Worm (Caenorhabditis elegans): ENCODE measurements around the gene C01G10.14.

Gene C01G10.14

DNA sequence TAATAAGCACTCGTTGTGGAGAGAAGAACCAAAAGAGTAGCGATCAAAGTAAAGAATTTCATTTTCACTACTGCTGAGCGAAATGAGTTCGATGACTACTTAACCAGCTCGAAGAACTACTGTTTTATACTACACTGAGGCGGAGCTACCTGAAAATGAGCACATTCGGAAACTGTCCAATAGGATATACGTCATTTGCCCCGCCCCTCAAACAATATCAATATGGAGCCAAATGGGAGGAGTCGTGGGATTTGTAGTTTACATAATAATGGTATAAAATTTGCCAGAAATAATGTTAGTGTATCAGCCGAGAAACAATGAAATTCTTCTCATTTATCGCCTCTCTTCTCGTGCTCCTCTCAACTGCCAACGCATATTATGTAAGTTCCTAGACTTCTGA lies 16.3 kb downstream of the C01G10.14 start, which contains the start of the genes C01G10.5 and C01G10.4:
Gene C01G10.5 (minus strand): TSS at position 101 of the 400 bp plus-strand sequence.
Gene C01G10.4 (plus strand): TSS at position 303 of the 400 bp plus-strand sequence.
- TF ChIP-seq nfya-1 (tag; optimal IDR thresholded peaks at IDR 0.05; ENCODE audit: borderline replicate concordance, insufficient read depth) = no peak
- no peak for TF ChIP-seq Y67H2A.10 (GFP tag; conservative IDR thresholded peaks at IDR 0.05)
- no peak for TF ChIP-seq atf-7 (tag; optimal IDR thresholded peaks at IDR 0.05)
- TF ChIP-seq lin-26 (GFP tag; IDR thresholded peaks at IDR 0.05) = no peak
- TF ChIP-seq tbx-9 (tag; optimal IDR thresholded peaks at IDR 0.05; ENCODE audit: borderline replicate concordance) = no peak
- TF ChIP-seq cebp-1 (GFP tag; IDR thresholded peaks at IDR 0.05) = no peak
- TF ChIP-seq cebp-1 (tag; optimal IDR thresholded peaks at IDR 0.05) = no peak
- no peak for TF ChIP-seq B0035.1 (tag; optimal IDR thresholded peaks at IDR 0.05)
- no peak for TF ChIP-seq ztf-28 (GFP tag; IDR thresholded peaks at IDR 0.05)

DNA sequence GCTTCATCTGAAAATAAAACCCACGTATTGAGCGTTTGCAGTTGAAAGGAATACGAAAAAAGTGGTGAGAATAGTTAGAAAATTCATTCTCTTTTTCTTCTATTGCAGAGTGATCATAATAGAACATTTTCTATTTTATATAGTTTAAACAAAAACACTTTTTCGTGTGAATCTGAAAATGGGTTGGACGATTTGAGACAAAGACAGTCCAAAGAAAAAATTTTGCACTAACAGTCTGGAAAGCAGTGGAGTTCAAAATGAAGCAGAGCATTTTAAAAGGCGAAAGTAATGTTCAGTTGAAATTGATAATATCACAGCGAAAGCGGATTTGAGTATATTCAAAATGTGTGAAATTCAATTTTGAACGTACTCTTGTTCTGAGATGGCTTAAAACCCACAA lies 17.1 kb downstream of the C01G10.14 start, which contains the start of gene C01G10.18:
Gene C01G10.18 (minus strand): TSS at position 101 of the 400 bp plus-strand sequence.
- TF ChIP-seq ceh-100 (GFP tag; IDR thresholded peaks at IDR 0.05) (no peak), rpc-1 (optimal IDR thresholded peaks at IDR 0.05) (no peak), rpc-1 (tag; optimal IDR thresholded peaks at IDR 0.05) (no peak), F39B2.1 (GFP tag; IDR thresholded peaks at IDR 0.05) (no peak), ekl-4 (GFP tag; IDR thresholded peaks at IDR 0.05) (no peak), pha-4 (tag; optimal IDR thresholded peaks at IDR 0.05) (no peak), lir-1 (GFP tag; conservative IDR thresholded peaks at IDR 0.05) (no peak), nfya-1 (tag; optimal IDR thresholded peaks at IDR 0.05; ENCODE audit: borderline replicate concordance, insufficient read depth) (no peak), sea-2 (GFP tag; IDR thresholded peaks at IDR 0.05) (no peak), Y79H2A.3 (GFP tag; conservative IDR thresholded peaks at IDR 0.05) (no peak), Y95B8A.8 (GFP tag; IDR thresholded peaks at IDR 0.05) (no peak)

DNA sequence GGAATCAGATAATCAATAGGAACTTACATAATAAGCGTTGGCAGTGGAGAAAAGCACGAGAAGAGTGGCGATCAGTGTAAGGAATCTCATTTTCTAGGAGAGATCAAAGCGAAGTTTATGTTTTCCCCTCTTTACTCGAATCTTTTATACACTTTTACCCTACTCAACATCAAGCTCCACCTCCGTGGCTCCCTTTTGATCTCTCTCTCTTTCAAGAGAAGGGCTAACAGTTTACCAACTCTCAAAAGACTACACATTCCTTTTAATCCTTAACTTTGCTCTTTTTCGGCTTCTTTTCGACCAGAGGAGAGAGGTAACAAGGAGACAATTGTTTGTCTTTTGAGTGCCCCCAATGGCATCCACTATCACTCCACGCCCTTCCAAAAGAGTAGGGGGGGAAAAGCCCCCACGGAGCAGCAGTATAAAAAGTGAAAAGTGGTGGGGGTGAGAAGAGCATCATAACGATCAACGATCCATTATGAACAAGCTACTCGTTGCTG lies 18.5 kb downstream of the C01G10.14 start, which contains the start of the genes C01G10.15 and C01G10.6:
Gene C01G10.15 (minus strand): TSS at position 101 of the 500 bp plus-strand sequence.
Gene C01G10.6 (plus strand): TSS at position 450 of the 500 bp plus-strand sequence.
- TF ChIP-seq ceh-40 (GFP tag; IDR thresholded peaks at IDR 0.05) (no peak), sptf-2 (GFP tag; optimal IDR thresholded peaks at IDR 0.05) (no peak)

DNA sequence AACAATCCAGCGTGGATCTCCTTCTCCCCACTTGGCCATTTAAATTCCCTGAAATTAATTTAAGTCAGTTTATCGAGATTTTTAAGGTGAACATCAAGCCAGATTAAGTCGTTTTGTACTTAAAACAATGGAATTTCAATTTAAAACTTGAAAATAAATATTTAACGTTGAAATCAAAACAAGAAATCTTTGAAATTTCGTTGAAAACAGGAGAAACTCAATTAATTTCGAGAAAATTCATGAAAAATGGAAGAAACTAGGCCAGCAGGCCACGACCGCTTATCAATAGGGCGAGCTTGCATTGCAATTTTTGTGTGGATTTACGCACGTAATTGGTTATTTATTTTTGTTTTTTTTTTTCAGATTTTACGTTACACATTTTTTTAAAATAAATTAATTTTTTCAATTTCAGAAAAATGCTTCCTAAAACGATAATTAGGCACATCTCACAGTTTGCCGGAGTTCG lies 20.4 kb downstream of the C01G10.14 start, which contains the start of the genes ahsa-1 and C01G10.7:
Gene ahsa-1 (minus strand): TSS at position 51 of the 466 bp plus-strand sequence.
Gene C01G10.7 (plus strand): TSS at position 413 of the 466 bp plus-strand sequence.
- peak; percentile 79 for TF ChIP-seq madf-6 (GFP tag; IDR thresholded peaks at IDR 0.05)
- TF ChIP-seq sptf-2 (GFP tag; optimal IDR thresholded peaks at IDR 0.05) = peak; percentile 41
- TF ChIP-seq akir-1 (GFP tag; optimal IDR thresholded peaks at IDR 0.05) = peak; percentile 31
- peak; percentile 74 to 82 for TF ChIP-seq rec-8 (tag; optimal IDR thresholded peaks at IDR 0.05)
- peak; percentile 57 for TF ChIP-seq mel-28 (tag; optimal IDR thresholded peaks at IDR 0.05; ENCODE audit: borderline replicate concordance)
- TF ChIP-seq athp-1 (tag; optimal IDR thresholded peaks at IDR 0.05) = peak; percentile 86
- peak; percentile 49 for TF ChIP-seq nhr-80 (tag; optimal IDR thresholded peaks at IDR 0.05)
- TF ChIP-seq fkh-3 (tag; optimal IDR thresholded peaks at IDR 0.05) = no peak
- TF ChIP-seq dpl-1 (GFP tag; optimal IDR thresholded peaks at IDR 0.05) = no peak
- peak; percentile 41 for TF ChIP-seq B0035.1 (tag; optimal IDR thresholded peaks at IDR 0.05)
- no peak for TF ChIP-seq hlh-12 (tag; optimal IDR thresholded peaks at IDR 0.05)
- peak; percentile 69 for TF ChIP-seq attf-3 (GFP tag; conservative IDR thresholded peaks at IDR 0.05)
- TF ChIP-seq zfh-2 (GFP tag; conservative IDR thresholded peaks at IDR 0.05) = no peak
- TF ChIP-seq cebp-1 (GFP tag; IDR thresholded peaks at IDR 0.05) = peak; percentile 72; the same call in 1 of the 2 replicates
- no peak for TF ChIP-seq cebp-1 (tag; optimal IDR thresholded peaks at IDR 0.05)
- peak; percentile 80 for TF ChIP-seq egl-44 (GFP tag; IDR thresholded peaks at IDR 0.05)
- no peak for TF ChIP-seq nhr-179 (tag; optimal IDR thresholded peaks at IDR 0.05)
- TF ChIP-seq lir-1 (GFP tag; conservative IDR thresholded peaks at IDR 0.05) = peak; percentile 82
- TF ChIP-seq F22D6.2 (tag; optimal IDR thresholded peaks at IDR 0.05) = peak; percentile 52
- peak; percentile 48; the same call in 1 of the 2 replicates for TF ChIP-seq C17E4.6 (GFP tag; IDR thresholded peaks at IDR 0.05)
- peak in 1 of 2 experiments; percentile 77 for TF ChIP-seq let-607 (tag; optimal IDR thresholded peaks at IDR 0.05)
- TF ChIP-seq ztf-26 (tag; optimal IDR thresholded peaks at IDR 0.05) = peak; percentile 46
- TF ChIP-seq gei-17 (GFP tag; optimal IDR thresholded peaks at IDR 0.05) = no peak
- no peak for TF ChIP-seq F10E7.11 (tag; optimal IDR thresholded peaks at IDR 0.05)
- no peak for TF ChIP-seq hlh-26 (GFP tag; conservative IDR thresholded peaks at IDR 0.05)
- TF ChIP-seq ztf-25 (GFP tag; IDR thresholded peaks at IDR 0.05) = peak; percentile 71; the same call in 1 of the 2 replicates
